Worm (Caenorhabditis elegans): Measurements from ENCODE around the gene F58D2.2.
A peak's percentile ranks its signal among the peaks of the same experiment; 100 is the strongest.

Gene F58D2.2

ce11 chrIV:13209566-13209965 is 20.0 kb downstream of the F58D2.2 start, which contains the start of gene C48D1.9:
Gene C48D1.9, minus strand, starts transcription at chrIV:13209666.
- TF ChIP-seq alr-1 (tag; optimal IDR thresholded peaks at IDR 0.05) (no peak), mdl-1 (tag; optimal IDR thresholded peaks at IDR 0.05) (no peak), mab-5 (tag; optimal IDR thresholded peaks at IDR 0.05) (no peak), snpc-4 (tag; optimal IDR thresholded peaks at IDR 0.05) (no peak), sma-3 (GFP tag; optimal IDR thresholded peaks at IDR 0.05) (no peak), skn-1 (tag; optimal IDR thresholded peaks at IDR 0.05) (no peak), mbf-1 (tag; optimal IDR thresholded peaks at IDR 0.05) (no peak), nhr-12 (tag; optimal IDR thresholded peaks at IDR 0.05) (no peak)

- TF ChIP-seq unc-62 (GFP tag; optimal IDR thresholded peaks at IDR 0.05) (no peak), mbf-1 (tag; optimal IDR thresholded peaks at IDR 0.05) (no peak), peb-1 (tag; optimal IDR thresholded peaks at IDR 0.05) (no peak), unc-55 (GFP tag; optimal IDR thresholded peaks at IDR 0.05) (no peak), lsy-2 (tag; optimal IDR thresholded peaks at IDR 0.05) (no peak), unc-39 (tag; optimal IDR thresholded peaks at IDR 0.05) (no peak), crh-2 (tag; optimal IDR thresholded peaks at IDR 0.05) (no peak), F13H6.1 (tag; optimal IDR thresholded peaks at IDR 0.05) (no peak), mdl-1 (tag; optimal IDR thresholded peaks at IDR 0.05) (no peak)
These were observed 24.9 kb downstream of the F58D2.2 start, which contains the start of gene cho-1 for ce11 chrIV:13214466-13214865. Gene cho-1, minus strand, starts transcription at chrIV:13214566.

- TF ChIP-seq unc-62 (GFP tag; optimal IDR thresholded peaks at IDR 0.05), result no peak
- TF ChIP-seq lin-39 (tag; optimal IDR thresholded peaks at IDR 0.05), result no peak
- TF ChIP-seq ama-1 (optimal IDR thresholded peaks at IDR 0.05), result no peak
- no peak for TF ChIP-seq snpc-4 (tag; optimal IDR thresholded peaks at IDR 0.05)
These were observed 31.0 kb downstream of the F58D2.2 start for ce11 chrIV:13220594-13220993.

ce11 chrIV:13221657-13222056 is 32.1 kb downstream of the F58D2.2 start, which contains the start of gene C48D1.5:
Gene C48D1.5, plus strand, starts transcription at chrIV:13221957.
- TF ChIP-seq dmd-4 (tag; optimal IDR thresholded peaks at IDR 0.05) (no peak), ztf-4 (tag; optimal IDR thresholded peaks at IDR 0.05) (no peak)

ce11 chrIV:13231393-13231792 is 41.8 kb downstream of the F58D2.2 start:
- TF ChIP-seq lin-39 (tag; optimal IDR thresholded peaks at IDR 0.05) (no peak), crh-2 (tag; optimal IDR thresholded peaks at IDR 0.05) (peak; percentile 73), lin-13 (GFP tag; optimal IDR thresholded peaks at IDR 0.05) (peak; percentile 60), nhr-129 (tag; optimal IDR thresholded peaks at IDR 0.05) (peak; percentile 81), C34F6.9 (tag; optimal IDR thresholded peaks at IDR 0.05) (peak; percentile 55), fos-1 (tag; optimal IDR thresholded peaks at IDR 0.05) (peak; percentile 9), unc-55 (GFP tag; optimal IDR thresholded peaks at IDR 0.05) (peak; percentile 73), lsy-2 (tag; optimal IDR thresholded peaks at IDR 0.05) (peak; percentile 88 to 98), gmeb-1 (tag; optimal IDR thresholded peaks at IDR 0.05) (peak; percentile 5), zag-1 (tag; optimal IDR thresholded peaks at IDR 0.05) (no peak), blmp-1 (tag; optimal IDR thresholded peaks at IDR 0.05; ENCODE audit: insufficient read depth) (no peak), nhr-23 (tag; optimal IDR thresholded peaks at IDR 0.05) (no peak), ama-1 (optimal IDR thresholded peaks at IDR 0.05) (no peak), nhr-6 (tag; optimal IDR thresholded peaks at IDR 0.05) (peak; percentile 7)

- no peak for TF ChIP-seq aly-2 (tag; optimal IDR thresholded peaks at IDR 0.05)
- no peak for TF ChIP-seq mab-5 (tag; optimal IDR thresholded peaks at IDR 0.05)
- no peak for TF ChIP-seq nhr-10 (tag; optimal IDR thresholded peaks at IDR 0.05)
- no peak for TF ChIP-seq nhr-237 (tag; optimal IDR thresholded peaks at IDR 0.05)
These were observed 46.9 kb downstream of the F58D2.2 start, which contains the start of gene pwp-1 for ce11 chrIV:13236485-13236884. Gene pwp-1, minus strand, starts transcription at chrIV:13236585.
